Worm (Caenorhabditis elegans) whole organism, L4 larva: ENCODE data around the gene mtm-5.

Source experiments
- ama-1 ChIP-seq: fragments of 150-350 bp; optimal IDR thresholded peaks from 2 replicates; lab custom pipeline; 2014; ENCODE audit warnings: inconsistent platforms, mixed read lengths
- unc-62 ChIP-seq, 3 experiments: fragments of 150-350 bp in 1 of 3; sonication (generic microtip); optimal IDR thresholded peaks in 2 of 3; peaks in 1 of 3; 1 replicate in 1 of 3; 2 replicates in 2 of 3; lab custom pipeline; 2014 to 2017; ENCODE audit warnings: missing biosample characterization in 3 of 3, missing genetic modification characterization in 3 of 3, missing genetic modification reagents in 3 of 3, missing genotype in 1 of 3

- no peak for TF ChIP-seq ama-1
- TF ChIP-seq unc-62 (GFP tag; optimal IDR thresholded peaks at IDR 0.05 in 1 of 2; lab: Kevin White, UChicago): no peak
- TF ChIP-seq unc-62 (tag; optimal IDR thresholded peaks at IDR 0.05; lab: Kevin White, UChicago): no peak
Measured at ce11 chrX:5205561-5205960, 37.6 kb downstream of the mtm-5 start, which contains the start of gene H28G03.2.
